Fruit fly (Drosophila melanogaster): Measurements from ENCODE around the gene CG31910.

dm6 chr2L:6791845-6792443 is 46.5 kb upstream of the CG31910 start:
- TF ChIP-seq insv (optimal IDR thresholded peaks at IDR 0.05), result no peak
- no peak for TF ChIP-seq psq (optimal IDR thresholded peaks at IDR 0.05)
- TF ChIP-seq h (optimal IDR thresholded peaks at IDR 0.05), result no peak

Data from Kc167 (cell line).